Worm (Caenorhabditis elegans) whole organism, L1 larva: ENCODE measurements around the gene mec-3.

ENCODE experiments used
- C04F5.9 ChIP-seq: sonication (generic microtip); optimal IDR thresholded peaks from 2 replicates; lab custom pipeline; 2016; ENCODE audit warnings: missing genetic modification characterization, missing compliant biosample characterization
- C16A3.4 ChIP-seq: fragments of 150-350 bp; optimal IDR thresholded peaks from 2 replicates; lab custom pipeline; 2014; ENCODE audit warnings: missing biosample characterization, missing genetic modification characterization
- Y116A8C.19 ChIP-seq: sonication (generic microtip); optimal IDR thresholded peaks from 2 replicates; lab custom pipeline; 2016; ENCODE audit warnings: missing compliant biosample characterization, missing genetic modification characterization, borderline replicate concordance
- alr-1 ChIP-seq: fragments of 200-800 bp; sonication (Bioruptor generic); optimal IDR thresholded peaks from 2 replicates; lab custom pipeline; 2018; ENCODE audit warnings: borderline replicate concordance, mild to moderate bottlenecking, missing genetic modification characterization, missing compliant biosample characterization
- aly-2 ChIP-seq: fragments of 150-350 bp; optimal IDR thresholded peaks from 2 replicates; lab custom pipeline; 2014; ENCODE audit warnings: missing biosample characterization, missing genetic modification characterization
- ama-1 ChIP-seq: fragments of 150-350 bp; optimal IDR thresholded peaks from 2 replicates; lab custom pipeline; 2014
- blmp-1 ChIP-seq: fragments of 150-350 bp; optimal IDR thresholded peaks from 2 replicates; lab custom pipeline; 2014; ENCODE audit warnings: missing biosample characterization, missing genetic modification characterization
- ceh-63 ChIP-seq: fragments of 200-800 bp; sonication (Bioruptor generic); optimal IDR thresholded peaks from 2 replicates; lab custom pipeline; 2018; ENCODE audit warnings: mild to moderate bottlenecking, missing genetic modification characterization, missing compliant biosample characterization
- ceh-8 ChIP-seq: fragments of 200-800 bp; sonication (Bioruptor generic); optimal IDR thresholded peaks from 2 replicates; lab custom pipeline; 2018; ENCODE audit warnings: mild to moderate bottlenecking, missing genetic modification characterization, moderate library complexity, missing compliant biosample characterization
- ceh-88 ChIP-seq: fragments of 200-800 bp; sonication (Bioruptor generic); IDR thresholded peaks from 2 replicates; pipeline ENCODE4 v1.3.6; 2022; ENCODE audit warnings: missing genetic modification characterization, missing compliant biosample characterization
- ceh-90 ChIP-seq: sonication (generic microtip); optimal IDR thresholded peaks from 2 replicates; lab custom pipeline; 2016; ENCODE audit warnings: missing genetic modification characterization, missing compliant biosample characterization
- ces-1 ChIP-seq: fragments of 150-350 bp; optimal IDR thresholded peaks from 2 replicates; lab custom pipeline; 2014; ENCODE audit warnings: missing biosample characterization, missing genetic modification reagents, missing genetic modification characterization
- dpl-1 ChIP-seq, 3 experiments: fragments of 150-350 bp in 2 of 3; sonication (generic microtip) in 1 of 3; optimal IDR thresholded peaks; 2 replicates each; lab custom pipeline; 2014 to 2017; ENCODE audit warnings: missing biosample characterization in 3 of 3, missing genetic modification characterization in 3 of 3, missing genetic modification reagents in 3 of 3
- dsc-1 ChIP-seq: sonication (generic microtip); optimal IDR thresholded peaks from 2 replicates; lab custom pipeline; 2016; ENCODE audit warnings: mild to moderate bottlenecking, missing genetic modification characterization, missing compliant biosample characterization
- efl-1 ChIP-seq, 4 experiments: fragments of 150-350 bp; optimal IDR thresholded peaks in 3 of 4; peaks in 1 of 4; 1 replicate in 1 of 4; 2 replicates in 3 of 4; lab custom pipeline; 2014; ENCODE audit warnings: missing biosample characterization in 2 of 4, missing genetic modification characterization in 2 of 4, missing genetic modification reagents in 2 of 4
- efl-3 ChIP-seq: fragments of 200-800 bp; sonication (Bioruptor generic); optimal IDR thresholded peaks from 2 replicates; lab custom pipeline; 2018; ENCODE audit warnings: mild to moderate bottlenecking, missing genetic modification characterization, missing compliant biosample characterization
- elt-2 ChIP-seq: sonication (generic microtip); optimal IDR thresholded peaks from 2 replicates; lab custom pipeline; 2016; ENCODE audit warnings: missing genetic modification characterization, mild to moderate bottlenecking, inconsistent platforms, missing compliant biosample characterization, missing genetic modification reagents
- elt-3 ChIP-seq, 6 experiments: fragments of 150-350 bp in 1 of 6; sonication (generic microtip); optimal IDR thresholded peaks; 2 replicates each; lab custom pipeline; 2017 to 2018; ENCODE audit warnings: missing biosample characterization in 6 of 6, missing genetic modification characterization in 6 of 6, inconsistent platforms in 1 of 6
- fkh-10 ChIP-seq: sonication (generic microtip); optimal IDR thresholded peaks from 2 replicates; lab custom pipeline; 2017; ENCODE audit warnings: missing biosample characterization, missing genetic modification reagents, missing genetic modification characterization
- fkh-8 ChIP-seq: sonication (generic microtip); optimal IDR thresholded peaks from 2 replicates; lab custom pipeline; 2016; ENCODE audit warnings: mild to moderate bottlenecking, missing genetic modification characterization, missing compliant biosample characterization
- fos-1 ChIP-seq: fragments of 150-350 bp; optimal IDR thresholded peaks from 2 replicates; lab custom pipeline; 2014; ENCODE audit warnings: missing biosample characterization, missing genetic modification characterization
- grh-1 ChIP-seq: fragments of 200-800 bp; sonication (Bioruptor generic); IDR thresholded peaks from 2 replicates; pipeline ENCODE4 v1.3.6; 2022; ENCODE audit warnings: missing genetic modification reagents, missing genetic modification characterization, missing compliant biosample characterization
- hlh-17 ChIP-seq: fragments of 200-800 bp; sonication (Bioruptor generic); optimal IDR thresholded peaks from 2 replicates; lab custom pipeline; 2018; ENCODE audit warnings: missing genetic modification characterization, mild to moderate bottlenecking, missing compliant biosample characterization, moderate library complexity, borderline replicate concordance
- hpl-2 ChIP-seq: fragments of 150-350 bp; optimal IDR thresholded peaks from 2 replicates; lab custom pipeline; 2014; ENCODE audit warnings: missing biosample characterization, missing genetic modification reagents, missing genetic modification characterization
- isw-1 ChIP-seq: fragments of 200-800 bp; sonication (Bioruptor generic); IDR thresholded peaks from 2 replicates; pipeline ENCODE4 v1.3.6; 2022; ENCODE audit warnings: missing genetic modification characterization, missing compliant biosample characterization
- jun-1 ChIP-seq: fragments of 150-350 bp; optimal IDR thresholded peaks from 2 replicates; lab custom pipeline; 2014; ENCODE audit warnings: missing biosample characterization, missing genetic modification reagents, missing genetic modification characterization
- lin-13 ChIP-seq: fragments of 150-350 bp; optimal IDR thresholded peaks from 2 replicates; lab custom pipeline; 2014; ENCODE audit warnings: missing biosample characterization, missing genetic modification reagents, missing genetic modification characterization
- lin-35 ChIP-seq, 2 experiments: fragments of 150-350 bp; optimal IDR thresholded peaks; 2 replicates each; lab custom pipeline; 2014; ENCODE audit warnings: missing biosample characterization in 2 of 2, missing genetic modification characterization in 2 of 2, missing genetic modification reagents in 2 of 2
- lir-3 ChIP-seq: sonication (generic microtip); optimal IDR thresholded peaks from 2 replicates; lab custom pipeline; 2016; ENCODE audit warnings: mild to moderate bottlenecking, missing genetic modification characterization, moderate library complexity, missing compliant biosample characterization; ENCODE audit not compliant: poor library complexity
- mab-9 ChIP-seq: fragments of 200-800 bp; sonication (Bioruptor generic); IDR thresholded peaks from 2 replicates; pipeline ENCODE4 v1.3.6; 2022; ENCODE audit warnings: missing genetic modification reagents, missing genetic modification characterization, missing compliant biosample characterization
- mef-2 ChIP-seq: fragments of 150-350 bp; optimal IDR thresholded peaks from 2 replicates; lab custom pipeline; 2014; ENCODE audit warnings: missing biosample characterization, missing genetic modification characterization
- nhr-19 ChIP-seq: fragments of 200-800 bp; sonication (Bioruptor generic); conservative IDR thresholded peaks from 2 replicates; pipeline ENCODE4 v1.3.6; 2022; ENCODE audit warnings: missing genetic modification characterization, missing compliant biosample characterization
- nhr-20 ChIP-seq: sonication (generic microtip); optimal IDR thresholded peaks from 2 replicates; lab custom pipeline; 2016; ENCODE audit warnings: mild to moderate bottlenecking, missing genetic modification characterization, missing compliant biosample characterization
- nhr-237 ChIP-seq: fragments of 150-350 bp; optimal IDR thresholded peaks from 2 replicates; lab custom pipeline; 2014; ENCODE audit warnings: missing biosample characterization, missing genetic modification characterization
- nhr-47 ChIP-seq: sonication (generic microtip); optimal IDR thresholded peaks from 2 replicates; lab custom pipeline; 2016; ENCODE audit warnings: mild to moderate bottlenecking, missing genetic modification characterization, moderate library complexity, missing compliant biosample characterization
- nhr-71 ChIP-seq: sonication (generic microtip); optimal IDR thresholded peaks from 2 replicates; lab custom pipeline; 2016; ENCODE audit warnings: mild to moderate bottlenecking, missing genetic modification characterization, moderate library complexity, missing compliant biosample characterization
- nhr-77 ChIP-seq: fragments of 150-350 bp; optimal IDR thresholded peaks from 2 replicates; lab custom pipeline; 2014; ENCODE audit warnings: missing biosample characterization, missing genetic modification characterization
- nhr-84 ChIP-seq: sonication (generic microtip); optimal IDR thresholded peaks from 2 replicates; lab custom pipeline; 2017; ENCODE audit warnings: missing biosample characterization, missing genetic modification characterization
- nhr-85 ChIP-seq: sonication (generic microtip); peaks from one replicate; lab custom pipeline; 2016; ENCODE audit warnings: missing genetic modification characterization, inconsistent platforms, missing compliant biosample characterization
- pag-3 ChIP-seq: sonication (generic microtip); optimal IDR thresholded peaks from 2 replicates; lab custom pipeline; 2017; ENCODE audit warnings: missing genetic modification characterization, mild to moderate bottlenecking, missing compliant biosample characterization, antibody characterized with exemption, borderline replicate concordance; ENCODE audit not compliant: insufficient read depth
- pax-3 ChIP-seq: fragments of 200-800 bp; sonication (Bioruptor generic); optimal IDR thresholded peaks from 2 replicates; lab custom pipeline; 2018; ENCODE audit warnings: mild to moderate bottlenecking, missing genetic modification characterization, moderate library complexity, missing compliant biosample characterization
- rnt-1 ChIP-seq: sonication (generic microtip); optimal IDR thresholded peaks from 2 replicates; lab custom pipeline; 2016; ENCODE audit warnings: mild to moderate bottlenecking, missing genetic modification characterization, moderate library complexity, missing compliant biosample characterization
- snpc-4 ChIP-seq: fragments of 150-350 bp; optimal IDR thresholded peaks from 2 replicates; lab custom pipeline; 2014; ENCODE audit warnings: missing biosample characterization, missing genetic modification characterization
- snu-23 ChIP-seq: sonication (generic microtip); optimal IDR thresholded peaks from 2 replicates; lab custom pipeline; 2016; ENCODE audit warnings: missing genetic modification characterization, missing compliant biosample characterization
- sup-37 ChIP-seq: fragments of 200-800 bp; sonication (Bioruptor generic); optimal IDR thresholded peaks from 2 replicates; lab custom pipeline; 2018; ENCODE audit warnings: mild to moderate bottlenecking, missing genetic modification characterization, missing compliant biosample characterization
- swsn-7 ChIP-seq: sonication (generic microtip); optimal IDR thresholded peaks from 2 replicates; lab custom pipeline; 2016; ENCODE audit warnings: missing genetic modification characterization, missing compliant biosample characterization
- tbx-2 ChIP-seq: sonication (generic microtip); optimal IDR thresholded peaks from 2 replicates; lab custom pipeline; 2016; ENCODE audit warnings: missing genetic modification characterization, missing compliant biosample characterization
- tlp-1 ChIP-seq: fragments of 150-350 bp; optimal IDR thresholded peaks from 2 replicates; lab custom pipeline; 2014; ENCODE audit warnings: missing biosample characterization, missing genetic modification characterization
- unc-130 ChIP-seq: fragments of 150-350 bp; optimal IDR thresholded peaks from 2 replicates; lab custom pipeline; 2017; ENCODE audit warnings: missing biosample characterization, missing genetic modification characterization, inconsistent platforms
- unc-30 ChIP-seq: sonication (generic microtip); optimal IDR thresholded peaks from 2 replicates; lab custom pipeline; 2017; ENCODE audit warnings: missing biosample characterization, missing genetic modification characterization
- unc-86 ChIP-seq: sonication (generic microtip); optimal IDR thresholded peaks from 2 replicates; lab custom pipeline; 2016; ENCODE audit warnings: missing genetic modification characterization, missing compliant biosample characterization
- ztf-11 ChIP-seq, 2 experiments: sonication (generic microtip); optimal IDR thresholded peaks; 2 replicates each; lab custom pipeline; 2016 to 2017; ENCODE audit warnings: missing genetic modification characterization in 2 of 2, missing biosample characterization in 1 of 2, missing compliant biosample characterization in 1 of 2
- ztf-4 ChIP-seq: fragments of 150-350 bp; optimal IDR thresholded peaks from 2 replicates; lab custom pipeline; 2014; ENCODE audit warnings: missing biosample characterization, missing genetic modification characterization

mec-3 gene

DNA sequence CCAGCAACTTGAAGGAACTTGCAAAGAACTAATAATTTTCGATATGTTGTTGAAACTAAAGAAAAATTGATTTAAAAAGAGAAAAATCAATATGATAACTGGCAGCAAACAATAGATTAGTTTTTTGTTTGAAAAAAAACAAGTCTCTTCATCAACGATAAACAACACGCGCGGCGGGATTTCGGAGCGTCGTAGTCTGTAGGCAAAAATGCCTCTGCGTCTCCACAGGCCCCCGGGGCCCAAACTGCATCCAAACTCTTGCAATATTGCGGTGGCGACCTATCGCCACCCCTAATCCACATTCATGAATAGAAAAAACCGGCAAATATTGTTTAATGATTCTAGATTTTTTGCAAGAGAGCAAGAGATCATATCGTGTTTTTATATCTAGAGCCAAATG is 36.5 kb downstream of the mec-3 start (continued):
- no peak for TF ChIP-seq nhr-84 (tag; lab: Kevin White, UChicago)
- TF ChIP-seq efl-1 (optimal IDR thresholded peaks at IDR 0.05; lab: Kevin White, UChicago) = peak; percentile 23 to 44
- no peak for TF ChIP-seq efl-1 (GFP tag; optimal IDR thresholded peaks at IDR 0.05 in 1 of 2; lab: Kevin White, UChicago)
- peak in 2 of 3 experiments; percentile 36 to 39 for TF ChIP-seq dpl-1 (GFP tag; optimal IDR thresholded peaks at IDR 0.05; lab: Kevin White, UChicago)
- TF ChIP-seq snpc-4 (tag; lab: Kevin White, UChicago) = no peak
- no peak for TF ChIP-seq lir-3
- TF ChIP-seq efl-3 (GFP tag; lab: Kevin White, UChicago) = no peak
- TF ChIP-seq unc-86 (tag; lab: Kevin White, UChicago) = no peak
- TF ChIP-seq tlp-1 (tag; lab: Kevin White, UChicago) = no peak
- no peak for TF ChIP-seq ama-1
- no peak for TF ChIP-seq tbx-2 (tag; lab: Kevin White, UChicago)
- peak; percentile 5 to 51 for TF ChIP-seq lin-35 (GFP tag; optimal IDR thresholded peaks at IDR 0.05; lab: Kevin White, UChicago)
- no peak for TF ChIP-seq nhr-47 (tag; lab: Kevin White, UChicago)
- no peak for TF ChIP-seq hpl-2 (GFP tag; lab: Kevin White, UChicago)
- peak in 1 of 2 experiments; percentile 24 for TF ChIP-seq ztf-11 (tag; optimal IDR thresholded peaks at IDR 0.05; lab: Kevin White, UChicago)
- no peak for TF ChIP-seq jun-1
- TF ChIP-seq elt-2 (tag; lab: Kevin White, UChicago) = no peak
- no peak for TF ChIP-seq ces-1 (GFP tag; lab: Kevin White, UChicago)
- TF ChIP-seq mef-2 (tag; lab: Kevin White, UChicago) = no peak
- no peak for TF ChIP-seq mab-9 (GFP tag; lab: Robert Waterston, UW)
- TF ChIP-seq rnt-1 (tag; lab: Kevin White, UChicago) = peak; percentile 49
- no peak for TF ChIP-seq nhr-77 (tag; lab: Kevin White, UChicago)
- peak; percentile 7 for TF ChIP-seq blmp-1 (tag; lab: Kevin White, UChicago)
- no peak for TF ChIP-seq Y116A8C.19 (tag; lab: Kevin White, UChicago)
- no peak for TF ChIP-seq nhr-237 (tag; lab: Kevin White, UChicago)
- TF ChIP-seq nhr-20 (tag; lab: Kevin White, UChicago) = peak; percentile 22
- no peak for TF ChIP-seq aly-2 (tag; lab: Kevin White, UChicago)
- no peak for TF ChIP-seq C16A3.4
- TF ChIP-seq fkh-8 = no peak
- no peak for TF ChIP-seq ceh-8
- no peak for TF ChIP-seq ceh-63 (GFP tag; lab: Kevin White, UChicago)
- TF ChIP-seq nhr-19 = no peak
- peak; percentile 50 for TF ChIP-seq snu-23 (GFP tag; lab: Kevin White, UChicago)
- TF ChIP-seq ceh-88 (GFP tag; lab: Robert Waterston, UW) = no peak
- peak; percentile 24 for TF ChIP-seq nhr-71 (tag; lab: Kevin White, UChicago)
- TF ChIP-seq pax-3 = no peak
- no peak for TF ChIP-seq pag-3 (tag; lab: Kevin White, UChicago)
- peak; percentile 25 for TF ChIP-seq fkh-10 (GFP tag; lab: Kevin White, UChicago)
- TF ChIP-seq C04F5.9 (tag; lab: Kevin White, UChicago) = no peak
- TF ChIP-seq dsc-1 (tag; lab: Kevin White, UChicago) = no peak
- no peak for TF ChIP-seq unc-30 (tag; lab: Kevin White, UChicago)
- no peak for TF ChIP-seq elt-3 (tag; optimal IDR thresholded peaks at IDR 0.05; lab: Kevin White, UChicago)
- no peak for TF ChIP-seq fos-1 (tag; lab: Kevin White, UChicago)
- no peak for TF ChIP-seq grh-1 (GFP tag; lab: Robert Waterston, UW)
- TF ChIP-seq sup-37 = no peak
- TF ChIP-seq nhr-85 (tag; lab: Kevin White, UChicago) = no peak
- TF ChIP-seq lin-13 (GFP tag; lab: Kevin White, UChicago) = no peak
- peak; percentile 1 for TF ChIP-seq swsn-7
- no peak for TF ChIP-seq ztf-4 (tag; lab: Kevin White, UChicago)
- no peak for TF ChIP-seq ceh-90 (tag; lab: Kevin White, UChicago)
- TF ChIP-seq isw-1 (GFP tag; lab: Robert Waterston, UW) = no peak
- no peak for TF ChIP-seq unc-130 (tag; lab: Kevin White, UChicago)
- TF ChIP-seq alr-1 (tag; lab: Kevin White, UChicago) = no peak
- no peak for TF ChIP-seq hlh-17 (GFP tag; lab: Kevin White, UChicago)
